Worm (Caenorhabditis elegans): Measurements from ENCODE around the gene F16F9.1.
A peak's percentile ranks its signal among the peaks of the same experiment; 100 is the strongest.

F16F9.1 gene

DNA sequence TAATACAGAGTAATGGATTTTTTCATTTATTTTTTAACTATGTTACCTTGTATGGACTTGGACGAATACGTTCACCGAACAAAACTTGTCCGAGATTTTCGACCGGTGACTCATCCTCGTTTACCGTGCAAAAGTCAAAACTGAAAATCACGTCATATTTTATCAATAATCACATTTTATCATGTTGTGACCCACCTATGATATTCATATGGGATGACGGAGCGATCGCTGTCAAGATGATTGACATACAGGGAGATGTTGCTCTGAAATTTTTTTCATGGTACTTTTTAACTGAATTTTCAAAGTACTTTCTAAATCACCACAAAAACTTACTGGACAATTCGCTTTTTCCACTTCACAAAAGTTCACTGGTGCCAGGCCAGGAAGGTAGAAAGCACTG is 24.6 kb upstream of the F16F9.1 start:
- TF ChIP-seq sem-4 (tag; optimal IDR thresholded peaks at IDR 0.05) (no peak), ceh-82 (tag; optimal IDR thresholded peaks at IDR 0.05) (no peak), nhr-11 (tag; optimal IDR thresholded peaks at IDR 0.05) (no peak), nhr-25 (tag; optimal IDR thresholded peaks at IDR 0.05) (no peak), gmeb-1 (tag; optimal IDR thresholded peaks at IDR 0.05) (no peak), nhr-77 (tag; optimal IDR thresholded peaks at IDR 0.05) (no peak), ZK546.5 (tag; optimal IDR thresholded peaks at IDR 0.05) (no peak), skn-1 (tag; optimal IDR thresholded peaks at IDR 0.05) (no peak), crh-2 (tag; optimal IDR thresholded peaks at IDR 0.05) (no peak), nhr-10 (tag; optimal IDR thresholded peaks at IDR 0.05) (no peak), mab-5 (tag; optimal IDR thresholded peaks at IDR 0.05) (no peak), unc-39 (tag; optimal IDR thresholded peaks at IDR 0.05) (no peak), nhr-21 (tag; optimal IDR thresholded peaks at IDR 0.05) (no peak)

DNA sequence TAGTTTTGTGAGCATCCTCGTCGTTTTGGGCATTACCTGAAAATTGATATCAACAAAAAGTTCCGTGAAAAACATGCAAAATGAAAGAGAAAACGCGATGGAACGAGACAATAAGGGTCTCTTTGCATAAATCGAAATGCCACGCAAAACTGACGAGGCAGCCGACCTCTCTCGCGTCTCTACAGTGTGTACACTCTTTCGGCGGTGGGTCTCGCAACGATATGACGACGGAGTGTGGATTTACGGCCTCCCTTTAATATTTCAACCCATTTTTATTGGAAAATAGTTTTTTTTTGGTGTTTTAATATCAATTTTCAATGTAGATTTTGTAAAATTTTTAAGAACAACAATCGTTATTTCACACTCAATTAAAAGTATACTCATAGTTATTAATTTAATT is 24.2 kb upstream of the F16F9.1 start, which contains the start of gene tag-123:
tag-123 (minus strand) TSS at position 36 of the 400 bp plus-strand sequence.
- TF ChIP-seq ztf-1 (GFP tag; conservative IDR thresholded peaks at IDR 0.05), result no peak
- TF ChIP-seq mab-5 (tag; optimal IDR thresholded peaks at IDR 0.05), result peak; percentile 52
- TF ChIP-seq nhr-21 (tag; optimal IDR thresholded peaks at IDR 0.05), result peak; percentile 49
- no peak for TF ChIP-seq ceh-82 (tag; optimal IDR thresholded peaks at IDR 0.05)
- no peak for TF ChIP-seq blmp-1 (tag; optimal IDR thresholded peaks at IDR 0.05; ENCODE audit: insufficient read depth)
- TF ChIP-seq fos-1 (tag; optimal IDR thresholded peaks at IDR 0.05), result peak; percentile 66
- TF ChIP-seq F13H6.1 (tag; optimal IDR thresholded peaks at IDR 0.05), result peak; percentile 32
- TF ChIP-seq snpc-4 (tag; optimal IDR thresholded peaks at IDR 0.05), result peak; percentile 62
- TF ChIP-seq lin-39 (tag; optimal IDR thresholded peaks at IDR 0.05), result no peak
- TF ChIP-seq sma-3 (GFP tag; optimal IDR thresholded peaks at IDR 0.05), result peak; percentile 41
- peak; percentile 99 for TF ChIP-seq crh-2 (tag; optimal IDR thresholded peaks at IDR 0.05)
- peak; percentile 66 for TF ChIP-seq lin-13 (GFP tag; optimal IDR thresholded peaks at IDR 0.05)
- no peak for TF ChIP-seq nhr-10 (tag; optimal IDR thresholded peaks at IDR 0.05)
- TF ChIP-seq lsy-2 (tag; optimal IDR thresholded peaks at IDR 0.05), result peak in 1 of 2 experiments; percentile 73
- TF ChIP-seq ztf-11 (tag; optimal IDR thresholded peaks at IDR 0.05), result no peak
- peak; percentile 56 for TF ChIP-seq gmeb-1 (tag; optimal IDR thresholded peaks at IDR 0.05)
- TF ChIP-seq sma-9 (GFP tag; optimal IDR thresholded peaks at IDR 0.05), result peak; percentile 50
- TF ChIP-seq sma-9 (tag; optimal IDR thresholded peaks at IDR 0.05), result no peak
- no peak for TF ChIP-seq mdl-1 (tag; optimal IDR thresholded peaks at IDR 0.05)
- TF ChIP-seq nhr-25 (tag; optimal IDR thresholded peaks at IDR 0.05), result peak; percentile 33
- TF ChIP-seq nhr-237 (tag; optimal IDR thresholded peaks at IDR 0.05), result no peak
- no peak for TF ChIP-seq unc-62 (GFP tag; optimal IDR thresholded peaks at IDR 0.05)
- TF ChIP-seq C34F6.9 (tag; optimal IDR thresholded peaks at IDR 0.05), result peak; percentile 69
- TF ChIP-seq ceh-16 (tag; optimal IDR thresholded peaks at IDR 0.05), result no peak
- TF ChIP-seq R02D3.7 (tag; optimal IDR thresholded peaks at IDR 0.05), result peak; percentile 77
- peak; percentile 52 for TF ChIP-seq sem-4 (tag; optimal IDR thresholded peaks at IDR 0.05)
- no peak for TF ChIP-seq unc-39 (tag; optimal IDR thresholded peaks at IDR 0.05)
- no peak for TF ChIP-seq ZK546.5 (tag; optimal IDR thresholded peaks at IDR 0.05)
- peak; percentile 56 for TF ChIP-seq nhr-129 (tag; optimal IDR thresholded peaks at IDR 0.05)
- no peak for TF ChIP-seq nhr-11 (tag; optimal IDR thresholded peaks at IDR 0.05)
- peak; percentile 64 for TF ChIP-seq lin-11 (tag; optimal IDR thresholded peaks at IDR 0.05)
- no peak for TF ChIP-seq egl-27 (tag; optimal IDR thresholded peaks at IDR 0.05)
- TF ChIP-seq elt-3 (tag; optimal IDR thresholded peaks at IDR 0.05), result no peak
- TF ChIP-seq skn-1 (tag; optimal IDR thresholded peaks at IDR 0.05), result no peak
- TF ChIP-seq elt-1 (tag; optimal IDR thresholded peaks at IDR 0.05), result no peak
- peak; percentile 70 for TF ChIP-seq unc-55 (GFP tag; optimal IDR thresholded peaks at IDR 0.05)
- no peak for TF ChIP-seq aly-2 (tag; optimal IDR thresholded peaks at IDR 0.05)

- TF ChIP-seq lin-39 (tag; optimal IDR thresholded peaks at IDR 0.05) (no peak), ztf-1 (GFP tag; conservative IDR thresholded peaks at IDR 0.05) (no peak), mbf-1 (tag; optimal IDR thresholded peaks at IDR 0.05) (no peak), sma-9 (GFP tag; optimal IDR thresholded peaks at IDR 0.05) (no peak), sma-9 (tag; optimal IDR thresholded peaks at IDR 0.05) (no peak), unc-55 (GFP tag; optimal IDR thresholded peaks at IDR 0.05) (no peak), F13H6.1 (tag; optimal IDR thresholded peaks at IDR 0.05) (no peak), nhr-23 (tag; optimal IDR thresholded peaks at IDR 0.05) (no peak), elt-3 (tag; optimal IDR thresholded peaks at IDR 0.05) (no peak), skn-1 (tag; optimal IDR thresholded peaks at IDR 0.05) (no peak), dmd-4 (tag; optimal IDR thresholded peaks at IDR 0.05) (no peak), nhr-77 (tag; optimal IDR thresholded peaks at IDR 0.05) (no peak), nhr-21 (tag; optimal IDR thresholded peaks at IDR 0.05) (no peak), mdl-1 (tag; optimal IDR thresholded peaks at IDR 0.05) (no peak), crh-2 (tag; optimal IDR thresholded peaks at IDR 0.05) (no peak)
Observed at ce11 chrX:8423199-8423598, 23.0 kb upstream of the F16F9.1 start.

All from whole organism, L2 larva.